Fruit fly (Drosophila melanogaster) S2 (cell line): Measurements from ENCODE around the gene milt.
A peak's percentile ranks its signal among the peaks of the same experiment; 100 is the strongest.

ENCODE experiments used
- CG8478 ChIP-seq: fragments of >200 bp; optimal IDR thresholded peaks from 2 replicates; lab custom pipeline; 2018
- CTCF ChIP-seq, 2 experiments: fragments of >200 bp; optimal IDR thresholded peaks; 2 replicates each; lab custom pipeline; 2018

Gene milt

dm6 chr2L:7097386-7097785, 59.8 kb downstream of the milt start:
- TF ChIP-seq CG8478 (lab: Kevin White, UChicago) (no peak), CTCF (optimal IDR thresholded peaks at IDR 0.05; lab: Kevin White, UChicago) (peak; percentile 67 to 72)

- TF ChIP-seq CG8478 (lab: Kevin White, UChicago) = no peak
- no peak for TF ChIP-seq CTCF (optimal IDR thresholded peaks at IDR 0.05; lab: Kevin White, UChicago)
Observed at dm6 chr2L:7100830-7101229, 63.2 kb downstream of the milt start.

- TF ChIP-seq CG8478 (lab: Kevin White, UChicago) (no peak), CTCF (optimal IDR thresholded peaks at IDR 0.05; lab: Kevin White, UChicago) (no peak)
Observed at dm6 chr2L:7104195-7104971, 66.8 kb downstream of the milt start.
